Worm (Caenorhabditis elegans) whole organism, young adult: ENCODE measurements around the gene T09D3.3.

ENCODE experiments used
- F49E8.2 ChIP-seq: sonication (generic microtip); optimal IDR thresholded peaks from 3 replicates; lab custom pipeline; 2017; ENCODE audit warnings: missing genetic modification characterization, mild to moderate bottlenecking, missing compliant biosample characterization, antibody characterized with exemption, moderate library complexity; ENCODE audit not compliant: insufficient read depth
- ama-1 ChIP-seq, 3 experiments: fragments of 150-350 bp in 1 of 3; sonication (generic microtip) in 2 of 3; optimal IDR thresholded peaks; 2 replicates each; lab custom pipeline; 2014 to 2018; ENCODE audit warnings: missing biosample characterization in 2 of 3, missing genetic modification characterization in 2 of 3, missing genetic modification reagents in 2 of 3
- bed-2 ChIP-seq: fragments of 200-800 bp; sonication (Bioruptor generic); IDR thresholded peaks from 2 replicates; pipeline ENCODE4 v1.3.6; 2022; ENCODE audit warnings: missing genetic modification reagents, missing genetic modification characterization, missing compliant biosample characterization
- repo-1 ChIP-seq: sonication (generic microtip); optimal IDR thresholded peaks from 2 replicates; lab custom pipeline; 2017; ENCODE audit warnings: mild to moderate bottlenecking, missing genetic modification characterization, missing compliant biosample characterization
- snpc-4 ChIP-seq, 5 experiments: fragments of 150-350 bp in 1 of 5; sonication (generic microtip) in 4 of 5; optimal IDR thresholded peaks; 2 replicates each; lab custom pipeline; 2014 to 2018; ENCODE audit warnings: missing genetic modification characterization in 5 of 5, missing biosample characterization in 3 of 5, antibody characterized with exemption in 2 of 5, mild to moderate bottlenecking in 2 of 5, missing compliant biosample characterization in 2 of 5, missing genotype in 2 of 5, moderate library complexity in 2 of 5, missing genetic modification reagents in 1 of 5
- tbx-9 ChIP-seq: sonication (generic microtip); optimal IDR thresholded peaks from 2 replicates; lab custom pipeline; 2016; ENCODE audit warnings: borderline replicate concordance, missing genetic modification characterization, inconsistent platforms, missing compliant biosample characterization

DNA sequence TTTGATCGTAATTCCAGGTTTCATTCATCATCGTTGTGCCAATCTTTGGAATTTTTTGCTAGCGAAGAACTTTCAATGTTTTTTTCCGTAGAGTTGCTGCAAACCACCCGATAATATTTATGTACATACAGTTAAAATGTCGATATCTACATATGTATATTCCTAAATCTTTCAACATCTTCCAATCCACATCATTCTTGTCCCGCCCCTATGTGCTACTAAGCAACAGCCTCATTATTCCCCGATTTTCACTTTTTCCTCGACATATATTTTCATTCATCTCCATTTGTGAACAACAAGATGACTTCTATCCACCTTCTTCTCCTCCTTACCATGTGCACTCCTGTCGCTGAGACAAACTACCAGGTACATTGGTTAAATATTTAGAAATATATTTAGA is 22.7 kb upstream of the T09D3.3 start, which contains the start of gene C35A11.3:
- TF ChIP-seq F49E8.2 (no peak), ama-1 (optimal IDR thresholded peaks at IDR 0.05; lab: Kevin White, UChicago) (no peak), ama-1 (GFP tag; optimal IDR thresholded peaks at IDR 0.05; lab: Kevin White, UChicago) (no peak), snpc-4 (GFP tag; optimal IDR thresholded peaks at IDR 0.05; lab: Kevin White, UChicago) (no peak), snpc-4 (tag; optimal IDR thresholded peaks at IDR 0.05; lab: Kevin White, UChicago) (no peak), tbx-9 (tag; lab: Kevin White, UChicago) (no peak), repo-1 (tag; lab: Kevin White, UChicago) (no peak), bed-2 (GFP tag; lab: Robert Waterston, UW) (no peak)
